Fruit fly (Drosophila melanogaster) whole organism, prepupa: ENCODE measurements around the gene CG43732.

ENCODE experiments used
- Blimp-1 ChIP-seq: fragments of 200-800 bp; sonication (Bioruptor generic); optimal IDR thresholded peaks from 3 replicates; lab custom pipeline; 2017; ENCODE audit warnings: missing biosample characterization, missing genetic modification characterization, mild to moderate bottlenecking, moderate library complexity, missing genetic modification reagents
- CG10631 ChIP-seq: fragments of 200-800 bp; sonication (Bioruptor generic); optimal IDR thresholded peaks from 2 replicates; lab custom pipeline; 2016; ENCODE audit warnings: missing biosample characterization, missing genetic modification characterization
- CG10669 ChIP-seq: fragments of 200-800 bp; sonication (Bioruptor generic); optimal IDR thresholded peaks from 3 replicates; lab custom pipeline; 2018; ENCODE audit warnings: missing biosample characterization, mild to moderate bottlenecking, missing genetic modification characterization, moderate library complexity
- CG11294 ChIP-seq: fragments of 200-800 bp; sonication (Bioruptor generic); IDR thresholded peaks from 2 replicates; pipeline ENCODE4 v1.3.6; 2022; ENCODE audit warnings: missing biosample characterization, missing genetic modification characterization
- CG11762 ChIP-seq: fragments of 200-800 bp; sonication (Bioruptor generic); optimal IDR thresholded peaks from 3 replicates; lab custom pipeline; 2016; ENCODE audit warnings: missing biosample characterization, missing genetic modification characterization; ENCODE audit not compliant: insufficient read depth
- CG11902 ChIP-seq: fragments of 200-800 bp; sonication (Bioruptor generic); optimal IDR thresholded peaks from 3 replicates; lab custom pipeline; 2016; ENCODE audit warnings: missing biosample characterization, missing genetic modification characterization
- CG15336 ChIP-seq: fragments of 200-800 bp; sonication (Bioruptor generic); IDR thresholded peaks from 2 replicates; pipeline ENCODE4 v1.3.6; 2022; ENCODE audit warnings: missing biosample characterization, missing genetic modification characterization
- CG1621 ChIP-seq: fragments of 200-800 bp; sonication (Bioruptor generic); optimal IDR thresholded peaks from 3 replicates; lab custom pipeline; 2018; ENCODE audit warnings: missing biosample characterization, mild to moderate bottlenecking, missing genetic modification characterization
- CG31627 ChIP-seq: fragments of 200-800 bp; sonication (Bioruptor generic); optimal IDR thresholded peaks from 3 replicates; lab custom pipeline; 2016; ENCODE audit warnings: missing biosample characterization, missing genetic modification characterization
- CG32006 ChIP-seq: fragments of 200-800 bp; sonication (Bioruptor generic); optimal IDR thresholded peaks from 3 replicates; lab custom pipeline; 2017; ENCODE audit warnings: missing biosample characterization, mild to moderate bottlenecking, missing genetic modification characterization
- CG34406 ChIP-seq: fragments of 200-800 bp; sonication (Bioruptor generic); optimal IDR thresholded peaks from 3 replicates; lab custom pipeline; 2016; ENCODE audit warnings: missing biosample characterization, missing genetic modification characterization
- CG3919 ChIP-seq: fragments of 200-800 bp; sonication (Bioruptor generic); optimal IDR thresholded peaks from 3 replicates; lab custom pipeline; 2016; ENCODE audit warnings: missing biosample characterization, missing genetic modification characterization
- CG6163 ChIP-seq: fragments of 200-800 bp; sonication (Bioruptor generic); IDR thresholded peaks from 3 replicates; pipeline ENCODE4 v1.3.6; 2022; ENCODE audit warnings: missing biosample characterization, missing genetic modification characterization
- CG6276 ChIP-seq: fragments of 200-800 bp; sonication (Bioruptor generic); optimal IDR thresholded peaks from 2 replicates; lab custom pipeline; 2017; ENCODE audit warnings: missing biosample characterization, mild to moderate bottlenecking, missing genetic modification characterization
- CG6792 ChIP-seq: fragments of 200-800 bp; sonication (Bioruptor generic); optimal IDR thresholded peaks from 3 replicates; lab custom pipeline; 2016; ENCODE audit warnings: missing biosample characterization, missing genetic modification characterization
- CG6854 ChIP-seq: fragments of 200-800 bp; sonication (Bioruptor generic); optimal IDR thresholded peaks from 2 replicates; lab custom pipeline; 2017; ENCODE audit warnings: missing biosample characterization, mild to moderate bottlenecking, missing genetic modification characterization
- CG7368 ChIP-seq: fragments of 200-800 bp; sonication (Bioruptor generic); optimal IDR thresholded peaks from 3 replicates; lab custom pipeline; 2016; ENCODE audit warnings: missing biosample characterization, missing genetic modification characterization
- CG8119 ChIP-seq: fragments of 200-800 bp; sonication (Bioruptor generic); IDR thresholded peaks from 3 replicates; pipeline ENCODE4 v1.3.6; 2022; ENCODE audit warnings: missing biosample characterization, missing genetic modification characterization
- CG8632 ChIP-seq: fragments of 200-800 bp; sonication (Bioruptor generic); optimal IDR thresholded peaks from 3 replicates; lab custom pipeline; 2016; ENCODE audit warnings: missing biosample characterization, missing genetic modification characterization
- CG9139 ChIP-seq: fragments of 200-800 bp; sonication (Bioruptor generic); optimal IDR thresholded peaks from 3 replicates; lab custom pipeline; 2017; ENCODE audit warnings: missing biosample characterization, mild to moderate bottlenecking, missing genetic modification characterization
- Eip78C ChIP-seq: fragments of 200-800 bp; sonication (Bioruptor generic); peaks from one replicate; lab custom pipeline; 2016; ENCODE audit warnings: missing biosample characterization, missing genetic modification characterization
- Eip93F ChIP-seq: fragments of 200-800 bp; sonication (Bioruptor generic); optimal IDR thresholded peaks from 2 replicates; lab custom pipeline; 2016; ENCODE audit warnings: missing biosample characterization, mild to moderate bottlenecking, missing genetic modification characterization
- Ets21C ChIP-seq: fragments of 200-800 bp; sonication (Bioruptor generic); optimal IDR thresholded peaks from 3 replicates; lab custom pipeline; 2016; ENCODE audit warnings: missing biosample characterization, missing genetic modification characterization
- Ets96B ChIP-seq: fragments of 200-800 bp; optimal IDR thresholded peaks from 2 replicates; lab custom pipeline; 2019; ENCODE audit warnings: missing biosample characterization, mild to moderate bottlenecking, missing genetic modification characterization, moderate library complexity
- Gug ChIP-seq: fragments of 200-800 bp; sonication (Bioruptor generic); IDR thresholded peaks from 2 replicates; pipeline ENCODE4 v1.3.6; 2022; ENCODE audit warnings: missing biosample characterization, missing genetic modification characterization
- Hr39 ChIP-seq: fragments of 200-800 bp; sonication (Bioruptor generic); optimal IDR thresholded peaks from 2 replicates; lab custom pipeline; 2016; ENCODE audit warnings: missing biosample characterization, missing genetic modification characterization
- Hr4 ChIP-seq: fragments of 200-800 bp; sonication (Bioruptor generic); optimal IDR thresholded peaks from 3 replicates; lab custom pipeline; 2016; ENCODE audit warnings: missing biosample characterization, missing genetic modification characterization
- Lpt ChIP-seq: fragments of 200-800 bp; sonication (Bioruptor generic); optimal IDR thresholded peaks from 3 replicates; lab custom pipeline; 2016; ENCODE audit warnings: missing biosample characterization, missing genetic modification characterization
- Met ChIP-seq: fragments of 200-800 bp; sonication (Bioruptor generic); optimal IDR thresholded peaks from 3 replicates; lab custom pipeline; 2016; ENCODE audit warnings: missing biosample characterization, missing genetic modification characterization
- OdsH ChIP-seq: fragments of 200-800 bp; sonication (Bioruptor generic); optimal IDR thresholded peaks from 3 replicates; lab custom pipeline; 2016; ENCODE audit warnings: missing biosample characterization, missing genetic modification characterization
- Smox ChIP-seq: fragments of 200-800 bp; sonication (Bioruptor generic); optimal IDR thresholded peaks from 3 replicates; lab custom pipeline; 2016; ENCODE audit warnings: missing biosample characterization, missing genetic modification characterization
- Sox14 ChIP-seq: fragments of 200-800 bp; sonication (Bioruptor generic); optimal IDR thresholded peaks from 3 replicates; lab custom pipeline; 2016; ENCODE audit warnings: missing biosample characterization, missing genetic modification characterization
- Sox15 ChIP-seq: fragments of 200-800 bp; sonication (Bioruptor generic); optimal IDR thresholded peaks from 3 replicates; lab custom pipeline; 2016; ENCODE audit warnings: missing biosample characterization, missing genetic modification characterization
- achi ChIP-seq: fragments of 200-800 bp; sonication (Bioruptor generic); optimal IDR thresholded peaks from 3 replicates; lab custom pipeline; 2016; ENCODE audit warnings: missing biosample characterization, missing genetic modification characterization
- acj6 ChIP-seq: fragments of 200-800 bp; sonication (Bioruptor generic); optimal IDR thresholded peaks from 3 replicates; lab custom pipeline; 2016; ENCODE audit warnings: missing biosample characterization, missing genetic modification characterization
- cyc ChIP-seq: fragments of 200-800 bp; sonication (Bioruptor generic); optimal IDR thresholded peaks from 3 replicates; lab custom pipeline; 2016; ENCODE audit warnings: missing biosample characterization, missing genetic modification characterization
- dsx ChIP-seq: fragments of 200-800 bp; optimal IDR thresholded peaks from 3 replicates; lab custom pipeline; 2019; ENCODE audit warnings: missing biosample characterization, mild to moderate bottlenecking, missing genetic modification characterization, moderate library complexity; ENCODE audit not compliant: poor library complexity, severe bottlenecking
- eg ChIP-seq: fragments of 200-800 bp; sonication (Bioruptor generic); IDR thresholded peaks from 3 replicates; pipeline ENCODE4 v1.3.6; 2022; ENCODE audit warnings: missing biosample characterization, missing genetic modification characterization
- esn ChIP-seq: fragments of 200-800 bp; sonication (Bioruptor generic); optimal IDR thresholded peaks from 2 replicates; lab custom pipeline; 2016; ENCODE audit warnings: missing biosample characterization, mild to moderate bottlenecking, missing genetic modification characterization, moderate library complexity
- fd85E ChIP-seq: fragments of 200-800 bp; sonication (Bioruptor generic); optimal IDR thresholded peaks from 3 replicates; lab custom pipeline; 2016; ENCODE audit warnings: missing biosample characterization, missing genetic modification characterization
- fkh ChIP-seq: fragments of 200-800 bp; sonication (Bioruptor generic); optimal IDR thresholded peaks from 3 replicates; lab custom pipeline; 2017; ENCODE audit warnings: missing biosample characterization, mild to moderate bottlenecking, missing genetic modification characterization, moderate library complexity
- lz ChIP-seq: fragments of 200-800 bp; sonication (Bioruptor generic); optimal IDR thresholded peaks from 3 replicates; lab custom pipeline; 2016; ENCODE audit warnings: missing biosample characterization, missing genetic modification characterization
- net ChIP-seq: fragments of 200-800 bp; sonication (Bioruptor generic); optimal IDR thresholded peaks from 3 replicates; lab custom pipeline; 2016; ENCODE audit warnings: missing biosample characterization, missing genetic modification characterization
- pdm3 ChIP-seq: fragments of 200-800 bp; sonication (Bioruptor generic); optimal IDR thresholded peaks from 3 replicates; lab custom pipeline; 2016; ENCODE audit warnings: missing biosample characterization, missing genetic modification characterization
- salr ChIP-seq, 2 experiments: fragments of 200-800 bp; sonication (Bioruptor generic); optimal IDR thresholded peaks; 3 replicates each; lab custom pipeline; 2016 to 2018; ENCODE audit warnings: missing biosample characterization in 2 of 2, missing genetic modification characterization in 2 of 2, mild to moderate bottlenecking in 1 of 2
- spab ChIP-seq: fragments of 200-800 bp; sonication (Bioruptor generic); optimal IDR thresholded peaks from 2 replicates; lab custom pipeline; 2017; ENCODE audit warnings: missing biosample characterization, mild to moderate bottlenecking, missing genetic modification characterization, missing genetic modification reagents
- ss ChIP-seq, 2 experiments: fragments of 200-800 bp; sonication (Bioruptor generic); optimal IDR thresholded peaks; 2 replicates in 1 of 2; 3 replicates in 1 of 2; lab custom pipeline; 2017 to 2018; ENCODE audit warnings: mild to moderate bottlenecking in 2 of 2, missing biosample characterization in 2 of 2, missing genetic modification characterization in 2 of 2, moderate library complexity in 1 of 2
- svp ChIP-seq: fragments of 200-800 bp; sonication (Bioruptor generic); peaks from one replicate; lab custom pipeline; 2016; ENCODE audit warnings: missing biosample characterization, missing genetic modification characterization
- topi ChIP-seq: fragments of 200-800 bp; sonication (Bioruptor generic); optimal IDR thresholded peaks from 3 replicates; lab custom pipeline; 2016; ENCODE audit warnings: missing biosample characterization, missing genetic modification characterization

CG43732 gene

DNA sequence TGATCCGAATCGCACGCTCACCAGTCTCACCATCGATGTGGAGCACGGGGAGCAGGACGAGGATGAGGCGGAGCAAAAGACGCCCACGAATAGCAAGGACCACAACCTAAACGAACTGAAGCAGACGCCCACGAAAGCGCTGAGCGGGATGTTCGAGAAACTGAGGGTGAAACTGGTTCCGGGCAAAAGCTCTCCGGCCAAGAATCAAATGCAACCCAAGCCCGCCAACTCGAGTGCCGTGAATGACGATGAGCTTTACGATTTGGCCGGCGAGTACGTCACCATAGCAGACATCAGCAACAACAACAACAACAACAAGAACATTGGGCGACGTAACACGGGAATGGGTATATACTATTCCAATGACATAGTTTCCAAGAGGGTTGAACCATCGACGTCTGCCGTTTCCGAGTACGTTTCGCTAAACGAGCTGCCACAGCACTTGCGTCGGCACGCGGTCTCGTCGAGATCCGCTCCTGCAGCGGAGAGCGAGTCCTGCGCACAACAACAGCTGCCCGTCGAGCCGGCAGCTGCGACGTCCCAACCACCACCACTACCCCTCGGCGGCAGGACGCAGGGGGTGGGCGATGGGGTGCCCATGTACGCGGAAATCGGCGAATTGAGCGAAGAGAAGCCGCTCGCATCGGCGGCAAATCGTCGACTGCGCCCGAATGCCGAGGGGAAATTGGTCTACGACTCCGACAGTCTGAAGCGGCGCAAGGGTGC is 67.5 kb downstream of the CG43732 start:
- TF ChIP-seq CG8632 (GFP tag; lab: Kevin White, UChicago) (no peak), dsx (no peak), ss (GFP tag; optimal IDR thresholded peaks at IDR 0.05; lab: Kevin White, UChicago) (peak in 1 of 2 experiments; percentile 11), CG8119 (GFP tag; lab: Robert Waterston, UW) (no peak), salr (GFP tag; optimal IDR thresholded peaks at IDR 0.05; lab: Kevin White, UChicago) (no peak), pdm3 (GFP tag; lab: Kevin White, UChicago) (no peak), Eip78C (peak; percentile 39), Sox14 (GFP tag; lab: Kevin White, UChicago) (no peak), CG3919 (no peak), CG11762 (no peak)

DNA sequence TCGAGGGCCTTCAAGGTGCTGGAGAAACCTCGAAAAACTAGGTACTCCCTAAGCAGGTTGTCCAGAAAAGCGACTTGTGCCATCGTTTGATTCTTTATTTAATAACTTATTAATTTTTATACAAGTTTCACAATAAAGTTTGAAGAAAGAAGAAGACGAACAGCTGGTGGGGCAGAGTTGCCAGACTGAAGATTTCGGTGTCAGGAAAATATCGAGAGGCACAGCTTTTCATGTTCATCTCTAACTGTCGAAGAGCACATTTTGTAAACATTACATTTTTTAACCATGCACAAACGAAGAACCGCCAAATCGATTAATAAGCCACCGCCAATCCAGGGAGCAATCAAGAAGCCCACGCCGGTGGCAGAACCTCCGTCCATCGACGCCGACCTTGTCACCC is 73.9 kb downstream of the CG43732 start, which contains the start of the genes CG6005 and CG14286:
TSS of gene CG6005 (minus strand) at position 169 of the 400 bp plus-strand sequence.
TSS of gene CG14286 (plus strand) at position 231 of the 400 bp plus-strand sequence.
- peak; percentile 5 for TF ChIP-seq Sox15 (GFP tag; lab: Kevin White, UChicago)
- TF ChIP-seq Ets96B = no peak
- TF ChIP-seq OdsH = no peak
- TF ChIP-seq CG31627 (GFP tag; lab: Kevin White, UChicago) = peak; percentile 63
- peak; percentile 39; the same call in 1 of the 3 replicates for TF ChIP-seq eg (GFP tag; lab: Robert Waterston, UW)
- TF ChIP-seq Met (GFP tag; lab: Kevin White, UChicago) = no peak
- no peak for TF ChIP-seq Ets21C (GFP tag; lab: Kevin White, UChicago)
- TF ChIP-seq CG15336 (GFP tag; lab: Robert Waterston, UW) = no peak
- peak; percentile 14 for TF ChIP-seq CG6792 (GFP tag; lab: Kevin White, UChicago)
- TF ChIP-seq CG7368 = no peak
- no peak for TF ChIP-seq CG32006 (GFP tag; lab: Kevin White, UChicago)
- TF ChIP-seq Hr39 (GFP tag; lab: Kevin White, UChicago) = peak; percentile 62
- TF ChIP-seq Eip93F (GFP tag; lab: Kevin White, UChicago) = no peak
- no peak for TF ChIP-seq Gug
- no peak for TF ChIP-seq Smox (GFP tag; lab: Kevin White, UChicago)
- peak; percentile 72 for TF ChIP-seq achi (GFP tag; lab: Kevin White, UChicago)
- no peak for TF ChIP-seq CG1621 (tag; lab: Kevin White, UChicago)
- TF ChIP-seq CG6854 (GFP tag; lab: Kevin White, UChicago) = no peak
- no peak for TF ChIP-seq Blimp-1 (GFP tag; lab: Kevin White, UChicago)
- TF ChIP-seq CG10631 = no peak
- TF ChIP-seq Lpt (GFP tag; lab: Kevin White, UChicago) = no peak
- no peak for TF ChIP-seq salr (GFP tag; optimal IDR thresholded peaks at IDR 0.05; lab: Kevin White, UChicago)
- TF ChIP-seq fd85E (GFP tag; lab: Kevin White, UChicago) = no peak
- TF ChIP-seq lz (GFP tag; lab: Kevin White, UChicago) = peak; percentile 42
- no peak for TF ChIP-seq acj6 (GFP tag; lab: Kevin White, UChicago)
- TF ChIP-seq fkh (GFP tag; lab: Kevin White, UChicago) = peak; percentile 66
- no peak for TF ChIP-seq net (GFP tag; lab: Kevin White, UChicago)
- TF ChIP-seq CG11762 = no peak
- peak; percentile 43 for TF ChIP-seq Hr4
- no peak for TF ChIP-seq CG10669 (GFP tag; lab: Kevin White, UChicago)
- TF ChIP-seq esn (GFP tag; lab: Kevin White, UChicago) = peak; percentile 66
- TF ChIP-seq CG8632 (GFP tag; lab: Kevin White, UChicago) = no peak
- no peak for TF ChIP-seq svp (GFP tag; lab: Kevin White, UChicago)
- TF ChIP-seq CG11902 (GFP tag; lab: Kevin White, UChicago) = no peak
- TF ChIP-seq CG34406 = no peak
- TF ChIP-seq topi = no peak
- no peak for TF ChIP-seq CG9139 (GFP tag; lab: Kevin White, UChicago)
- peak; percentile 68 for TF ChIP-seq Sox14 (GFP tag; lab: Kevin White, UChicago)
- peak; percentile 65 for TF ChIP-seq Eip78C
- TF ChIP-seq CG3919 = no peak
- TF ChIP-seq cyc = peak; percentile 4
- TF ChIP-seq CG6163 (GFP tag; lab: Robert Waterston, UW) = no peak; the same call in 2 of the 3 replicates
- no peak for TF ChIP-seq ss (GFP tag; optimal IDR thresholded peaks at IDR 0.05; lab: Kevin White, UChicago)
- TF ChIP-seq CG6276 (GFP tag; lab: Kevin White, UChicago) = no peak
- peak; percentile 9; the same call in 1 of the 2 replicates for TF ChIP-seq CG11294
- peak; percentile 59 for TF ChIP-seq pdm3 (GFP tag; lab: Kevin White, UChicago)
- TF ChIP-seq spab (GFP tag; lab: Kevin White, UChicago) = no peak
